Worm (Caenorhabditis elegans) whole organism, L3 larva: ENCODE measurements around the gene fli-1.

Source experiments
- R02D3.7 ChIP-seq: fragments of 150-350 bp; optimal IDR thresholded peaks from 2 replicates; lab custom pipeline; 2014; ENCODE audit warnings: missing biosample characterization, missing genetic modification characterization
- ZK546.5 ChIP-seq: sonication (generic microtip); optimal IDR thresholded peaks from 2 replicates; lab custom pipeline; 2017; ENCODE audit warnings: missing biosample characterization, missing genetic modification characterization
- aly-2 ChIP-seq: fragments of 150-350 bp; optimal IDR thresholded peaks from 2 replicates; lab custom pipeline; 2014; ENCODE audit warnings: missing biosample characterization, missing genetic modification characterization
- ama-1 ChIP-seq: fragments of 150-350 bp; optimal IDR thresholded peaks from 2 replicates; lab custom pipeline; 2018
- ceh-16 ChIP-seq: sonication (generic microtip); optimal IDR thresholded peaks from 2 replicates; lab custom pipeline; 2017; ENCODE audit warnings: missing biosample characterization, missing genetic modification characterization
- ceh-28 ChIP-seq: fragments of 150-350 bp; optimal IDR thresholded peaks from 2 replicates; lab custom pipeline; 2014; ENCODE audit warnings: missing biosample characterization, missing genetic modification reagents, missing genetic modification characterization
- ceh-82 ChIP-seq: fragments of 150-350 bp; optimal IDR thresholded peaks from 2 replicates; lab custom pipeline; 2014; ENCODE audit warnings: missing biosample characterization, missing genetic modification characterization
- ceh-9 ChIP-seq: sonication (generic microtip); optimal IDR thresholded peaks from 2 replicates; lab custom pipeline; 2018; ENCODE audit warnings: missing biosample characterization, missing genetic modification characterization
- daf-12 ChIP-seq: fragments of 150-350 bp; optimal IDR thresholded peaks from 2 replicates; lab custom pipeline; 2014; ENCODE audit warnings: missing biosample characterization, missing genetic modification reagents, missing genetic modification characterization
- egl-27 ChIP-seq: sonication (generic microtip); optimal IDR thresholded peaks from 4 replicates; lab custom pipeline; 2017; ENCODE audit warnings: missing biosample characterization, missing genetic modification reagents, missing genetic modification characterization
- egl-5 ChIP-seq: fragments of 150-350 bp; optimal IDR thresholded peaks from 2 replicates; lab custom pipeline; 2017; ENCODE audit warnings: missing biosample characterization, missing genetic modification reagents, missing genetic modification characterization, inconsistent platforms
- elt-1 ChIP-seq: fragments of 150-350 bp; optimal IDR thresholded peaks from 2 replicates; lab custom pipeline; 2014; ENCODE audit warnings: missing biosample characterization, missing genetic modification characterization
- elt-2 ChIP-seq: sonication (generic microtip); optimal IDR thresholded peaks from 2 replicates; lab custom pipeline; 2016; ENCODE audit warnings: missing genetic modification reagents, mild to moderate bottlenecking, missing genetic modification characterization, missing compliant biosample characterization
- elt-3 ChIP-seq, 3 experiments: fragments of 150-350 bp in 1 of 3; sonication (generic microtip) in 2 of 3; optimal IDR thresholded peaks; 2 replicates in 2 of 3; 4 replicates in 1 of 3; lab custom pipeline; 2014 to 2017; ENCODE audit warnings: missing biosample characterization in 3 of 3, missing genetic modification characterization in 3 of 3
- eor-1 ChIP-seq, 2 experiments: fragments of 150-350 bp; optimal IDR thresholded peaks; 2 replicates each; lab custom pipeline; 2014 to 2018; ENCODE audit warnings: missing biosample characterization in 2 of 2, missing genetic modification characterization in 2 of 2
- fkh-10 ChIP-seq: sonication (generic microtip); optimal IDR thresholded peaks from 2 replicates; lab custom pipeline; 2017; ENCODE audit warnings: missing biosample characterization, missing genetic modification reagents, missing genetic modification characterization
- fkh-2 ChIP-seq: fragments of 150-350 bp; optimal IDR thresholded peaks from 2 replicates; lab custom pipeline; 2014; ENCODE audit warnings: missing biosample characterization, missing genetic modification reagents, missing genetic modification characterization
- fos-1 ChIP-seq: fragments of 150-350 bp; optimal IDR thresholded peaks from 2 replicates; lab custom pipeline; 2014; ENCODE audit warnings: missing biosample characterization, missing genetic modification characterization
- hmg-11 ChIP-seq: sonication (generic microtip); optimal IDR thresholded peaks from 2 replicates; lab custom pipeline; 2016; ENCODE audit warnings: missing genetic modification characterization, missing compliant biosample characterization
- jun-1 ChIP-seq: fragments of 150-350 bp; optimal IDR thresholded peaks from 2 replicates; lab custom pipeline; 2014; ENCODE audit warnings: missing biosample characterization, missing genetic modification reagents, missing genetic modification characterization
- lin-15B ChIP-seq: fragments of 150-350 bp; optimal IDR thresholded peaks from 2 replicates; lab custom pipeline; 2014; ENCODE audit warnings: missing biosample characterization, missing genetic modification characterization
- lin-39 ChIP-seq: fragments of 150-350 bp; optimal IDR thresholded peaks from 2 replicates; lab custom pipeline; 2018; ENCODE audit warnings: missing biosample characterization, missing genetic modification reagents, missing genetic modification characterization
- lsy-12 ChIP-seq: sonication (generic microtip); optimal IDR thresholded peaks from 2 replicates; lab custom pipeline; 2016; ENCODE audit warnings: mild to moderate bottlenecking, missing genetic modification characterization, missing compliant biosample characterization
- mdl-1 ChIP-seq: fragments of 150-350 bp; optimal IDR thresholded peaks from 2 replicates; lab custom pipeline; 2014; ENCODE audit warnings: missing biosample characterization, missing genetic modification characterization
- mml-1 ChIP-seq: fragments of 150-350 bp; sonication (generic microtip); optimal IDR thresholded peaks from 3 replicates; lab custom pipeline; 2014; ENCODE audit warnings: missing biosample characterization, missing genetic modification characterization
- nfya-1 ChIP-seq: sonication (generic microtip); optimal IDR thresholded peaks from 2 replicates; lab custom pipeline; 2017; ENCODE audit warnings: missing genetic modification characterization, mild to moderate bottlenecking, missing compliant biosample characterization, antibody characterized with exemption, moderate library complexity; ENCODE audit not compliant: insufficient read depth
- nhr-11 ChIP-seq: fragments of 150-350 bp; optimal IDR thresholded peaks from 2 replicates; lab custom pipeline; 2014; ENCODE audit warnings: missing biosample characterization, missing genetic modification characterization
- nhr-12 ChIP-seq: fragments of 150-350 bp; optimal IDR thresholded peaks from 2 replicates; lab custom pipeline; 2014; ENCODE audit warnings: missing biosample characterization, missing genetic modification characterization
- nhr-23 ChIP-seq: fragments of 150-350 bp; optimal IDR thresholded peaks from 2 replicates; lab custom pipeline; 2014; ENCODE audit warnings: missing biosample characterization, missing genetic modification reagents, missing genetic modification characterization
- nhr-237 ChIP-seq: fragments of 150-350 bp; optimal IDR thresholded peaks from 2 replicates; lab custom pipeline; 2014; ENCODE audit warnings: missing biosample characterization, missing genetic modification characterization
- nhr-25 ChIP-seq: sonication (generic microtip); optimal IDR thresholded peaks from 2 replicates; lab custom pipeline; 2017; ENCODE audit warnings: missing biosample characterization, missing genetic modification characterization
- nhr-28 ChIP-seq: fragments of 150-350 bp; optimal IDR thresholded peaks from 2 replicates; lab custom pipeline; 2014; ENCODE audit warnings: missing biosample characterization, missing genetic modification characterization
- nhr-43 ChIP-seq: sonication (generic microtip); optimal IDR thresholded peaks from 2 replicates; lab custom pipeline; 2016; ENCODE audit warnings: mild to moderate bottlenecking, missing genetic modification characterization, missing compliant biosample characterization; ENCODE audit not compliant: poor library complexity, severe bottlenecking
- nhr-67 ChIP-seq: fragments of 150-350 bp; optimal IDR thresholded peaks from 2 replicates; lab custom pipeline; 2014; ENCODE audit warnings: missing biosample characterization, missing genetic modification characterization
- nhr-76 ChIP-seq: fragments of 150-350 bp; sonication (generic microtip); optimal IDR thresholded peaks from 5 replicates; lab custom pipeline; 2014; ENCODE audit warnings: missing biosample characterization, missing genetic modification characterization
- nhr-77 ChIP-seq: fragments of 150-350 bp; optimal IDR thresholded peaks from 2 replicates; lab custom pipeline; 2014; ENCODE audit warnings: missing biosample characterization, missing genetic modification characterization
- pha-4 ChIP-seq: fragments of 150-350 bp; optimal IDR thresholded peaks from 2 replicates; lab custom pipeline; 2014; ENCODE audit warnings: missing biosample characterization, missing genetic modification reagents, missing genetic modification characterization
- pqm-1 ChIP-seq: fragments of 150-350 bp; optimal IDR thresholded peaks from 2 replicates; lab custom pipeline; 2017; ENCODE audit warnings: missing biosample characterization, missing genetic modification characterization, inconsistent platforms
- sea-2 ChIP-seq: fragments of 150-350 bp; sonication (generic microtip); optimal IDR thresholded peaks from 4 replicates; lab custom pipeline; 2014; ENCODE audit warnings: missing biosample characterization, missing genetic modification reagents, missing genetic modification characterization
- skn-1 ChIP-seq: fragments of 150-350 bp; optimal IDR thresholded peaks from 2 replicates; lab custom pipeline; 2014; ENCODE audit warnings: missing biosample characterization, missing genetic modification characterization
- snpc-4 ChIP-seq: fragments of 150-350 bp; optimal IDR thresholded peaks from 2 replicates; lab custom pipeline; 2014; ENCODE audit warnings: missing biosample characterization, missing genetic modification characterization
- tbx-2 ChIP-seq: sonication (generic microtip); optimal IDR thresholded peaks from 2 replicates; lab custom pipeline; 2016; ENCODE audit warnings: mild to moderate bottlenecking, missing genetic modification characterization, missing compliant biosample characterization
- unc-39 ChIP-seq: sonication (generic microtip); optimal IDR thresholded peaks from 4 replicates; lab custom pipeline; 2017; ENCODE audit warnings: missing biosample characterization, missing genetic modification characterization
- unc-62 ChIP-seq: fragments of 150-350 bp; sonication (generic microtip); optimal IDR thresholded peaks from 4 replicates; lab custom pipeline; 2014; ENCODE audit warnings: missing biosample characterization, missing genetic modification reagents, missing genetic modification characterization
- zag-1 ChIP-seq: fragments of 150-350 bp; optimal IDR thresholded peaks from 2 replicates; lab custom pipeline; 2014; ENCODE audit warnings: missing biosample characterization, missing genetic modification characterization
- ztf-11 ChIP-seq: fragments of 150-350 bp; optimal IDR thresholded peaks from 2 replicates; lab custom pipeline; 2014; ENCODE audit warnings: missing biosample characterization, missing genetic modification characterization
- ztf-4 ChIP-seq: fragments of 150-350 bp; optimal IDR thresholded peaks from 2 replicates; lab custom pipeline; 2014; ENCODE audit warnings: missing biosample characterization, missing genetic modification characterization

The fli-1 gene

ce11 chrIII:8689655-8690054 lies 6.1 kb upstream of the fli-1 start, which contains the start of gene B0303.4:
Gene B0303.4, plus strand, starts transcription at chrIII:8689850.
- TF ChIP-seq nhr-12 (tag; lab: Kevin White, UChicago) (no peak), fkh-10 (no peak), elt-1 (no peak), pha-4 (peak; percentile 88), nhr-28 (tag; lab: Kevin White, UChicago) (no peak), lin-39 (peak; percentile 40), egl-5 (tag; lab: Kevin White, UChicago) (peak; percentile 49), eor-1 (tag; optimal IDR thresholded peaks at IDR 0.05; lab: Kevin White, UChicago) (no peak), aly-2 (tag; lab: Kevin White, UChicago) (no peak), sea-2 (GFP tag; lab: Kevin White, UChicago) (no peak), nhr-237 (tag; lab: Kevin White, UChicago) (no peak), nhr-76 (no peak), ceh-16 (tag; lab: Kevin White, UChicago) (no peak), R02D3.7 (no peak), ama-1 (lab: Kevin White, UChicago) (no peak), fkh-2 (no peak), ceh-9 (no peak), mml-1 (tag; lab: Kevin White, UChicago) (no peak), pqm-1 (tag; lab: Kevin White, UChicago) (peak; percentile 18), elt-3 (tag; optimal IDR thresholded peaks at IDR 0.05; lab: Kevin White, UChicago) (no peak), nhr-11 (tag; lab: Kevin White, UChicago) (no peak), jun-1 (tag; lab: Kevin White, UChicago) (no peak), elt-2 (tag; lab: Kevin White, UChicago) (peak; percentile 30), tbx-2 (no peak), ceh-28 (tag; lab: Kevin White, UChicago) (peak; percentile 54), ztf-11 (tag; lab: Kevin White, UChicago) (no peak), nfya-1 (tag; lab: Kevin White, UChicago) (peak; percentile 77), fos-1 (tag; lab: Kevin White, UChicago) (no peak), ztf-4 (tag; lab: Kevin White, UChicago) (no peak), mdl-1 (tag; lab: Kevin White, UChicago) (no peak), egl-27 (no peak), lsy-12 (no peak), unc-39 (tag; lab: Kevin White, UChicago) (no peak), nhr-77 (tag; lab: Kevin White, UChicago) (no peak), lin-15B (tag; lab: Kevin White, UChicago) (peak; percentile 67), nhr-67 (tag; lab: Kevin White, UChicago) (no peak), unc-62 (GFP tag; lab: Kevin White, UChicago) (no peak), ceh-82 (tag; lab: Kevin White, UChicago) (no peak), snpc-4 (peak; percentile 66), zag-1 (tag; lab: Kevin White, UChicago) (no peak), ZK546.5 (tag; lab: Kevin White, UChicago) (no peak), daf-12 (tag; lab: Kevin White, UChicago) (no peak), hmg-11 (tag; lab: Kevin White, UChicago) (peak; percentile 55), nhr-25 (tag; lab: Kevin White, UChicago) (peak; percentile 10), skn-1 (peak; percentile 74), nhr-43 (tag; lab: Kevin White, UChicago) (no peak), nhr-23 (peak; percentile 34)

ce11 chrIII:8689143-8689542 lies 5.6 kb upstream of the fli-1 start:
- no peak for TF ChIP-seq nhr-23
